Fruit fly (Drosophila melanogaster) whole organism, wandering third instar larva: Measurements from ENCODE around the gene Jhbp7.

ENCODE experiments used
- Abd-B ChIP-seq: fragments of >200 bp; optimal IDR thresholded peaks from 2 replicates; lab custom pipeline; 2017; ENCODE audit warnings: missing biosample characterization, missing genetic modification characterization
- CG32264 ChIP-seq: fragments of 200-800 bp; sonication (Bioruptor generic); optimal IDR thresholded peaks from 2 replicates; lab custom pipeline; 2016; ENCODE audit warnings: missing biosample characterization, missing genetic modification characterization
- CG9705 ChIP-seq: fragments of 200-800 bp; sonication (Bioruptor generic); optimal IDR thresholded peaks from 2 replicates; lab custom pipeline; 2018; ENCODE audit warnings: missing biosample characterization, mild to moderate bottlenecking, missing genetic modification characterization
- CrebA ChIP-seq: fragments of 200-800 bp; sonication (Bioruptor generic); optimal IDR thresholded peaks from 2 replicates; lab custom pipeline; 2016; ENCODE audit warnings: missing biosample characterization, mild to moderate bottlenecking, missing genetic modification characterization, borderline replicate concordance
- Dfd ChIP-seq: fragments of >200 bp; optimal IDR thresholded peaks from 2 replicates; lab custom pipeline; 2017; ENCODE audit warnings: missing biosample characterization, missing genetic modification characterization
- Dif ChIP-seq: fragments of 200-275, 200-300 bp; sonication (Bioruptor generic); optimal IDR thresholded peaks from 2 replicates; lab custom pipeline; 2018; ENCODE audit warnings: missing biosample characterization, missing genetic modification characterization; ENCODE audit not compliant: partially characterized antibody
- GATAd ChIP-seq: sonication (Bioruptor generic); optimal IDR thresholded peaks from 2 replicates; lab custom pipeline; 2016; ENCODE audit warnings: missing biosample characterization, missing genetic modification characterization
- HLH106 ChIP-seq: fragments of 200-800 bp; optimal IDR thresholded peaks from 3 replicates; lab custom pipeline; 2019; ENCODE audit warnings: missing biosample characterization, mild to moderate bottlenecking, missing genetic modification characterization, moderate library complexity
- Hnf4 ChIP-seq: fragments of 200-800 bp; sonication (Bioruptor generic); optimal IDR thresholded peaks from 2 replicates; lab custom pipeline; 2016; ENCODE audit warnings: missing biosample characterization, mild to moderate bottlenecking, missing genetic modification characterization
- Hr78 ChIP-seq: fragments of >200 bp; optimal IDR thresholded peaks from 2 replicates; lab custom pipeline; 2017; ENCODE audit warnings: missing biosample characterization, missing genetic modification characterization
- Hr83 ChIP-seq: fragments of 200-300 bp; sonication (Bioruptor generic); optimal IDR thresholded peaks from 2 replicates; lab custom pipeline; 2016; ENCODE audit warnings: missing biosample characterization, mild to moderate bottlenecking, missing genetic modification characterization, moderate library complexity; ENCODE audit not compliant: poor library complexity, severe bottlenecking
- Jra ChIP-seq: sonication (Bioruptor generic); optimal IDR thresholded peaks from 2 replicates; lab custom pipeline; 2016; ENCODE audit warnings: missing biosample characterization, missing genetic modification characterization
- Myc ChIP-seq: fragments of >200 bp; optimal IDR thresholded peaks from 2 replicates; lab custom pipeline; 2017
- N ChIP-seq: fragments of >200 bp; optimal IDR thresholded peaks from 2 replicates; lab custom pipeline; 2018; ENCODE audit warnings: missing biosample characterization, missing external identifiers, missing genetic modification characterization
- OdsH ChIP-seq: fragments of 200-800 bp; sonication (Bioruptor generic); optimal IDR thresholded peaks from 2 replicates; lab custom pipeline; 2016; ENCODE audit warnings: missing biosample characterization, mild to moderate bottlenecking, missing genetic modification characterization
- Rel ChIP-seq, 2 experiments: fragments of 200-800 bp; sonication (Bioruptor generic) in 1 of 2; optimal IDR thresholded peaks; 2 replicates in 1 of 2; 3 replicates in 1 of 2; lab custom pipeline; 2016 to 2019; ENCODE audit warnings: mild to moderate bottlenecking in 2 of 2, missing biosample characterization in 2 of 2, missing genetic modification characterization in 2 of 2, moderate library complexity in 1 of 2
- Sp1 ChIP-seq: fragments of 200-800 bp; sonication (Bioruptor generic); optimal IDR thresholded peaks from 3 replicates; lab custom pipeline; 2019; ENCODE audit warnings: missing biosample characterization, mild to moderate bottlenecking, missing genetic modification characterization, moderate library complexity
- Vsx2 ChIP-seq: fragments of 200-300, 225-300 bp; sonication (Bioruptor generic); optimal IDR thresholded peaks from 2 replicates; lab custom pipeline; 2018; ENCODE audit warnings: missing biosample characterization, missing genetic modification characterization; ENCODE audit not compliant: partially characterized antibody
- brk ChIP-seq: fragments of 200-800 bp; sonication (Bioruptor generic); optimal IDR thresholded peaks from 2 replicates; lab custom pipeline; 2016; ENCODE audit warnings: missing biosample characterization, mild to moderate bottlenecking, missing genetic modification characterization
- dl ChIP-seq, 2 experiments: fragments of 175-275, 200-275 bp in 1 of 2; fragments of 200-275 bp in 1 of 2; sonication (Bioruptor generic); optimal IDR thresholded peaks; lab custom pipeline; 2018; ENCODE audit warnings: mild to moderate bottlenecking in 2 of 2, missing biosample characterization in 2 of 2, missing genetic modification characterization in 2 of 2, moderate library complexity in 2 of 2; ENCODE audit not compliant: partially characterized antibody in 2 of 2, insufficient read depth in 1 of 2
- dsf ChIP-seq: sonication (Bioruptor generic); optimal IDR thresholded peaks from 2 replicates; lab custom pipeline; 2016; ENCODE audit warnings: missing biosample characterization, missing genetic modification characterization, borderline replicate concordance
- ey ChIP-seq: fragments of 200-800 bp; sonication (Bioruptor generic); optimal IDR thresholded peaks from 2 replicates; lab custom pipeline; 2016; ENCODE audit warnings: missing biosample characterization, missing genetic modification characterization
- foxo ChIP-seq, 2 experiments: fragments of 200-800 bp; sonication (Bioruptor generic); optimal IDR thresholded peaks; 2 replicates in 1 of 2; 3 replicates in 1 of 2; lab custom pipeline; 2016 to 2017; ENCODE audit warnings: missing biosample characterization in 2 of 2, missing genetic modification characterization in 2 of 2
- fru ChIP-seq: fragments of 200-800 bp; sonication (Bioruptor generic); optimal IDR thresholded peaks from 3 replicates; lab custom pipeline; 2016; ENCODE audit warnings: missing biosample characterization, mild to moderate bottlenecking, missing genetic modification characterization
- lola ChIP-seq: fragments of >200 bp; optimal IDR thresholded peaks from 2 replicates; lab custom pipeline; 2017; ENCODE audit warnings: missing biosample characterization, missing genetic modification characterization
- pan ChIP-seq: fragments of >200 bp; optimal IDR thresholded peaks from 2 replicates; lab custom pipeline; 2017
- psq ChIP-seq: fragments of 200-800 bp; sonication (Bioruptor generic); optimal IDR thresholded peaks from 3 replicates; lab custom pipeline; 2017; ENCODE audit warnings: missing biosample characterization, mild to moderate bottlenecking, missing genetic modification characterization, moderate library complexity
- rgr ChIP-seq: fragments of 200-800 bp; sonication (Bioruptor generic); optimal IDR thresholded peaks from 3 replicates; lab custom pipeline; 2016; ENCODE audit warnings: missing biosample characterization, mild to moderate bottlenecking, missing genetic modification characterization
- sage ChIP-seq: fragments of 200-800 bp; sonication (Bioruptor generic); optimal IDR thresholded peaks from 2 replicates; lab custom pipeline; 2016; ENCODE audit warnings: missing biosample characterization, mild to moderate bottlenecking, missing genetic modification characterization
- tai ChIP-seq: sonication (Bioruptor generic); optimal IDR thresholded peaks from 2 replicates; lab custom pipeline; 2016; ENCODE audit warnings: missing biosample characterization, missing genetic modification characterization
- usp ChIP-seq: fragments of >200 bp; optimal IDR thresholded peaks from 2 replicates; lab custom pipeline; 2017; ENCODE audit warnings: missing biosample characterization, missing genetic modification characterization

Gene Jhbp7

dm6 chr3R:25265589-25266201 is 28.3 kb downstream of the Jhbp7 start, which contains the start of the genes GlnRS and RIOK2:
GlnRS (minus strand) TSS chr3R:25265721.
RIOK2 (plus strand) TSS chr3R:25265844.
- TF ChIP-seq Sp1 (GFP tag; lab: Kevin White, UChicago) (peak; percentile 13), Myc (lab: Kevin White, UChicago) (peak; percentile 75), N (GFP tag; lab: Kevin White, UChicago) (peak; percentile 100), Rel (GFP tag; optimal IDR thresholded peaks at IDR 0.05; lab: Kevin White, UChicago) (no peak), Rel (tag; optimal IDR thresholded peaks at IDR 0.05; lab: Kevin White, UChicago) (peak; percentile 54), CG32264 (GFP tag; lab: Kevin White, UChicago) (no peak), Hr78 (peak; percentile 79), HLH106 (no peak), Abd-B (GFP tag; lab: Kevin White, UChicago) (peak; percentile 59), dl (GFP tag; optimal IDR thresholded peaks at IDR 0.05; lab: Kevin White, UChicago; ENCODE audit: insufficient read depth in 1 of 2, partially characterized antibody in 2 of 2) (no peak), pan (lab: Kevin White, UChicago) (no peak), brk (GFP tag; lab: Kevin White, UChicago) (no peak)
- TF ChIP-seq, all 38 proteins: peak for 6

dm6 chr3R:25266751-25267150 is 29.3 kb downstream of the Jhbp7 start:
- TF ChIP-seq CG9705 (GFP tag; lab: Kevin White, UChicago) (no peak), psq (no peak), usp (GFP tag; lab: Kevin White, UChicago) (no peak), pan (lab: Kevin White, UChicago) (no peak), Rel (GFP tag; optimal IDR thresholded peaks at IDR 0.05; lab: Kevin White, UChicago) (no peak), Rel (tag; optimal IDR thresholded peaks at IDR 0.05; lab: Kevin White, UChicago) (no peak), foxo (GFP tag; optimal IDR thresholded peaks at IDR 0.05; lab: Kevin White, UChicago) (no peak), rgr (GFP tag; lab: Kevin White, UChicago) (no peak), Dif (GFP tag; lab: Kevin White, UChicago) (no peak), sage (GFP tag; lab: Kevin White, UChicago) (no peak), Vsx2 (no peak), OdsH (GFP tag; lab: Kevin White, UChicago) (no peak), N (GFP tag; lab: Kevin White, UChicago) (no peak), Hnf4 (no peak), CG32264 (GFP tag; lab: Kevin White, UChicago) (no peak), dsf (GFP tag; lab: Kevin White, UChicago) (no peak), fru (GFP tag; lab: Kevin White, UChicago) (no peak), Dfd (GFP tag; lab: Kevin White, UChicago) (no peak), Myc (lab: Kevin White, UChicago) (no peak), lola (GFP tag; lab: Kevin White, UChicago) (no peak)

- TF ChIP-seq HLH106, result no peak
- TF ChIP-seq tai (GFP tag; lab: Kevin White, UChicago), result no peak
- no peak for TF ChIP-seq Hr78
- TF ChIP-seq usp (GFP tag; lab: Kevin White, UChicago), result no peak
Measured at dm6 chr3R:25269909-25270308, 32.5 kb downstream of the Jhbp7 start, which contains the start of the genes CG11889 and CG11891. CG11889 (plus strand) TSS chr3R:25270209. CG11891 (plus strand) TSS chr3R:25270209.

dm6 chr3R:25273537-25273936 is 36.1 kb downstream of the Jhbp7 start, which contains the start of gene CG11878:
CG11878 (plus strand) TSS chr3R:25273837.
- TF ChIP-seq HLH106 (no peak), ey (GFP tag; lab: Kevin White, UChicago) (no peak), Abd-B (GFP tag; lab: Kevin White, UChicago) (no peak), pan (lab: Kevin White, UChicago) (no peak), Jra (GFP tag; lab: Kevin White, UChicago) (no peak), OdsH (GFP tag; lab: Kevin White, UChicago) (no peak), tai (GFP tag; lab: Kevin White, UChicago) (no peak), Dfd (GFP tag; lab: Kevin White, UChicago) (no peak), Rel (GFP tag; optimal IDR thresholded peaks at IDR 0.05; lab: Kevin White, UChicago) (no peak), Rel (tag; optimal IDR thresholded peaks at IDR 0.05; lab: Kevin White, UChicago) (no peak), CrebA (GFP tag; lab: Kevin White, UChicago) (no peak), Hr83 (no peak), GATAd (GFP tag; lab: Kevin White, UChicago) (no peak), Myc (lab: Kevin White, UChicago) (no peak), rgr (GFP tag; lab: Kevin White, UChicago) (no peak), dl (GFP tag; optimal IDR thresholded peaks at IDR 0.05; lab: Kevin White, UChicago; ENCODE audit: insufficient read depth in 1 of 2, partially characterized antibody in 2 of 2) (no peak), psq (no peak), Sp1 (GFP tag; lab: Kevin White, UChicago) (no peak), Hr78 (no peak), sage (GFP tag; lab: Kevin White, UChicago) (no peak)
